Fruit fly (Drosophila melanogaster) whole organism, embryonic: Measurements from ENCODE around the gene CG13392.
A peak's percentile ranks its signal among the peaks of the same experiment; 100 is the strongest.

Experiments used
- CG11398 ChIP-seq: fragments of 200-800 bp; sonication (Bioruptor generic); optimal IDR thresholded peaks from 2 replicates; lab custom pipeline; 2016; ENCODE audit warnings: missing biosample characterization, missing genetic modification characterization
- CG13624 ChIP-seq: fragments of 200-800 bp; sonication (Bioruptor generic); optimal IDR thresholded peaks from 2 replicates; lab custom pipeline; 2016; ENCODE audit warnings: missing biosample characterization, missing genetic modification characterization
- CG1603 ChIP-seq: fragments of 200-800 bp; sonication (Bioruptor generic); optimal IDR thresholded peaks from 2 replicates; lab custom pipeline; 2019; ENCODE audit warnings: missing biosample characterization, mild to moderate bottlenecking, missing genetic modification characterization, moderate library complexity
- CG17385 ChIP-seq: fragments of 200-800 bp; sonication (Bioruptor generic); optimal IDR thresholded peaks from 3 replicates; lab custom pipeline; 2018; ENCODE audit warnings: missing biosample characterization, mild to moderate bottlenecking, missing genetic modification characterization
- CG17612 ChIP-seq: fragments of 200-800 bp; sonication (Bioruptor generic); IDR thresholded peaks from 2 replicates; pipeline ENCODE4 v1.3.6; 2022; ENCODE audit warnings: missing biosample characterization, missing genetic modification characterization
- CG18011 ChIP-seq: fragments of 200-800 bp; sonication (Bioruptor generic); optimal IDR thresholded peaks from 2 replicates; lab custom pipeline; 2017; ENCODE audit warnings: missing biosample characterization, missing genetic modification characterization, mild to moderate bottlenecking, moderate library complexity, missing genotype
- CG18764 ChIP-seq: fragments of 200-800 bp; sonication (Bioruptor generic); optimal IDR thresholded peaks from 3 replicates; lab custom pipeline; 2016; ENCODE audit warnings: missing biosample characterization, missing genetic modification characterization
- CG2889 ChIP-seq: fragments of 200-800 bp; sonication (Bioruptor generic); IDR thresholded peaks from 3 replicates; pipeline ENCODE4 v1.3.6; 2022; ENCODE audit warnings: missing biosample characterization, missing genetic modification characterization
- CG3281 ChIP-seq: fragments of 200-800 bp; sonication (Bioruptor generic); optimal IDR thresholded peaks from 3 replicates; lab custom pipeline; 2017; ENCODE audit warnings: missing biosample characterization, mild to moderate bottlenecking, missing genetic modification characterization
- CG3407 ChIP-seq: fragments of 200-800 bp; sonication (Bioruptor generic); optimal IDR thresholded peaks from 2 replicates; lab custom pipeline; 2018; ENCODE audit warnings: missing biosample characterization, mild to moderate bottlenecking, missing genetic modification characterization
- CG34224 ChIP-seq: fragments of 200-800 bp; sonication (Bioruptor generic); IDR thresholded peaks from 3 replicates; pipeline ENCODE4 v1.3.6; 2022; ENCODE audit warnings: missing biosample characterization, missing genetic modification characterization; ENCODE audit not compliant: partially characterized antibody
- CG34422 ChIP-seq: fragments of 200-800 bp; sonication (Bioruptor generic); IDR thresholded peaks from 3 replicates; pipeline ENCODE4 v1.3.6; 2022; ENCODE audit warnings: missing biosample characterization, missing genetic modification characterization
- CG6254 ChIP-seq: fragments of 200-800 bp; sonication (Bioruptor generic); optimal IDR thresholded peaks from 3 replicates; lab custom pipeline; 2017; ENCODE audit warnings: mild to moderate bottlenecking, missing biosample characterization, missing genetic modification reagents, missing genetic modification characterization
- CG6272 ChIP-seq: fragments of 200-800 bp; sonication (Bioruptor generic); IDR thresholded peaks from 2 replicates; pipeline ENCODE4 v1.3.6; 2022; ENCODE audit warnings: missing biosample characterization, missing genetic modification characterization
- CG6683 ChIP-seq: fragments of 200-800 bp; sonication (Bioruptor generic); optimal IDR thresholded peaks from 2 replicates; lab custom pipeline; 2017; ENCODE audit warnings: missing biosample characterization, mild to moderate bottlenecking, missing genetic modification characterization, missing genetic modification reagents
- CG7839 ChIP-seq: fragments of 200-800 bp; sonication (Bioruptor generic); optimal IDR thresholded peaks from 3 replicates; lab custom pipeline; 2018; ENCODE audit warnings: missing biosample characterization, mild to moderate bottlenecking, missing genetic modification characterization, moderate library complexity
- CG8924 ChIP-seq: fragments of 200-800 bp; optimal IDR thresholded peaks from 3 replicates; lab custom pipeline; 2019; ENCODE audit warnings: missing biosample characterization, mild to moderate bottlenecking, missing genetic modification characterization, moderate library complexity
- CTCF ChIP-seq: fragments of 200-800 bp; sonication (Bioruptor generic); optimal IDR thresholded peaks from 2 replicates; lab custom pipeline; 2017; ENCODE audit warnings: missing biosample characterization, mild to moderate bottlenecking, missing genetic modification characterization, moderate library complexity
- CoRest ChIP-seq: fragments of 200-800 bp; sonication (Bioruptor generic); optimal IDR thresholded peaks from 3 replicates; lab custom pipeline; 2018; ENCODE audit warnings: missing biosample characterization, mild to moderate bottlenecking, missing genetic modification characterization, moderate library complexity
- Dek ChIP-seq: fragments of 200-800 bp; sonication (Bioruptor generic); optimal IDR thresholded peaks from 3 replicates; lab custom pipeline; 2019; ENCODE audit warnings: missing biosample characterization, mild to moderate bottlenecking, missing genetic modification characterization, moderate library complexity
- Eip74EF ChIP-seq, 2 experiments: fragments of 200-800 bp in 1 of 2; fragments of >200 bp in 1 of 2; sonication (Bioruptor generic) in 1 of 2; optimal IDR thresholded peaks; 2 replicates each; lab custom pipeline; 2017 to 2019; ENCODE audit warnings: missing biosample characterization in 2 of 2, missing genetic modification characterization in 2 of 2, mild to moderate bottlenecking in 1 of 2, moderate library complexity in 1 of 2
- Fer1 ChIP-seq: fragments of 200-800 bp; sonication (Bioruptor generic); optimal IDR thresholded peaks from 2 replicates; lab custom pipeline; 2017; ENCODE audit warnings: missing biosample characterization, mild to moderate bottlenecking, missing genetic modification characterization
- Fer2 ChIP-seq: fragments of 200-800 bp; sonication (Bioruptor generic); optimal IDR thresholded peaks from 2 replicates; lab custom pipeline; 2018; ENCODE audit warnings: missing biosample characterization, mild to moderate bottlenecking, missing genetic modification characterization, moderate library complexity
- Gsc ChIP-seq: fragments of 200-800 bp; sonication (Bioruptor generic); IDR thresholded peaks from 2 replicates; pipeline ENCODE4 v1.3.6; 2022; ENCODE audit warnings: missing biosample characterization, missing genetic modification characterization
- HLH4C ChIP-seq: fragments of 200-800 bp; sonication (Bioruptor generic); IDR thresholded peaks from 3 replicates; pipeline ENCODE4 v1.3.6; 2022; ENCODE audit warnings: missing biosample characterization, missing genetic modification characterization; ENCODE audit not compliant: partially characterized antibody
- Hr39 ChIP-seq: fragments of >200 bp; optimal IDR thresholded peaks from 2 replicates; lab custom pipeline; 2017
- Lhr ChIP-seq: fragments of 200-800 bp; sonication (Bioruptor generic); optimal IDR thresholded peaks from 3 replicates; lab custom pipeline; 2017; ENCODE audit warnings: mild to moderate bottlenecking, missing biosample characterization, missing genetic modification reagents, missing genetic modification characterization
- Nf-YB ChIP-seq: fragments of 200-800 bp; sonication (Bioruptor generic); optimal IDR thresholded peaks from 3 replicates; lab custom pipeline; 2019; ENCODE audit warnings: missing biosample characterization, mild to moderate bottlenecking, missing genetic modification characterization, moderate library complexity
- Optix ChIP-seq: fragments of 200-800 bp; sonication (Bioruptor generic); IDR thresholded peaks from 3 replicates; pipeline ENCODE4 v1.3.6; 2022; ENCODE audit warnings: missing biosample characterization, missing genetic modification characterization
- Sox102F ChIP-seq: fragments of 200-800 bp; sonication (Bioruptor generic); optimal IDR thresholded peaks from 2 replicates; lab custom pipeline; 2018; ENCODE audit warnings: missing biosample characterization, mild to moderate bottlenecking, missing genetic modification characterization, moderate library complexity
- Stat92E ChIP-seq, 3 experiments: fragments of >200 bp in 2 of 3; fragments of 200-800 bp in 1 of 3; sonication (Bioruptor generic) in 1 of 3; optimal IDR thresholded peaks; 2 replicates each; lab custom pipeline; 2017 to 2019; ENCODE audit warnings: missing biosample characterization in 3 of 3, missing genetic modification characterization in 3 of 3, mild to moderate bottlenecking in 1 of 3, moderate library complexity in 1 of 3
- bsh ChIP-seq, 2 experiments: fragments of 200-800 bp; sonication (Bioruptor generic); optimal IDR thresholded peaks; 2 replicates each; lab custom pipeline; 2017 to 2018; ENCODE audit warnings: mild to moderate bottlenecking in 2 of 2, missing biosample characterization in 2 of 2, missing genetic modification characterization in 2 of 2, moderate library complexity in 1 of 2
- cad ChIP-seq: fragments of >200 bp; optimal IDR thresholded peaks from 2 replicates; lab custom pipeline; 2017; ENCODE audit warnings: missing biosample characterization, missing genetic modification characterization
- dpn ChIP-seq, 2 experiments: fragments of 200-800 bp; sonication (Bioruptor generic); optimal IDR thresholded peaks; 3 replicates each; lab custom pipeline; 2016; ENCODE audit warnings: missing biosample characterization in 2 of 2, missing genetic modification characterization in 2 of 2
- ems ChIP-seq: fragments of 200-800 bp; sonication (Bioruptor generic); optimal IDR thresholded peaks from 3 replicates; lab custom pipeline; 2016; ENCODE audit warnings: missing biosample characterization, missing genetic modification characterization
- fd64A ChIP-seq: fragments of 200-800 bp; sonication (Bioruptor generic); optimal IDR thresholded peaks from 3 replicates; lab custom pipeline; 2018; ENCODE audit warnings: missing biosample characterization, mild to moderate bottlenecking, missing genetic modification characterization
- fru ChIP-seq: fragments of >200 bp; optimal IDR thresholded peaks from 2 replicates; lab custom pipeline; 2017
- insv ChIP-seq, 2 experiments: fragments of 200-800 bp; sonication (Bioruptor generic); optimal IDR thresholded peaks; 3 replicates each; lab custom pipeline; 2016 to 2018; ENCODE audit warnings: missing biosample characterization in 2 of 2, missing genetic modification characterization in 2 of 2
- kah ChIP-seq: fragments of 200-800 bp; sonication (Bioruptor generic); optimal IDR thresholded peaks from 2 replicates; lab custom pipeline; 2018; ENCODE audit warnings: missing biosample characterization, mild to moderate bottlenecking, missing genetic modification characterization
- nom ChIP-seq: fragments of 200-800 bp; sonication (Bioruptor generic); optimal IDR thresholded peaks from 2 replicates; lab custom pipeline; 2017; ENCODE audit warnings: missing biosample characterization, missing genetic modification characterization, mild to moderate bottlenecking, moderate library complexity, missing genetic modification reagents
- prd ChIP-seq, 3 experiments: fragments of >200 bp in 2 of 3; fragments of 200-800 bp in 1 of 3; sonication (Bioruptor generic) in 1 of 3; optimal IDR thresholded peaks in 2 of 3; IDR thresholded peaks in 1 of 3; 2 replicates in 2 of 3; 3 replicates in 1 of 3; pipeline versions ENCODE4 v1.3.6 to Lab custom; 2017 to 2022; ENCODE audit warnings: missing biosample characterization in 1 of 3, missing genetic modification characterization in 1 of 3
- sc ChIP-seq, 3 experiments: fragments of >200 bp in 2 of 3; fragments of 200-800 bp in 1 of 3; sonication (Bioruptor generic) in 1 of 3; optimal IDR thresholded peaks; 2 replicates in 2 of 3; 3 replicates in 1 of 3; lab custom pipeline; 2017; ENCODE audit warnings: mild to moderate bottlenecking in 1 of 3, missing biosample characterization in 1 of 3, missing genetic modification characterization in 1 of 3, missing genetic modification reagents in 1 of 3
- sd ChIP-seq: fragments of 200-800 bp; sonication (Bioruptor generic); optimal IDR thresholded peaks from 3 replicates; lab custom pipeline; 2018; ENCODE audit warnings: missing biosample characterization, mild to moderate bottlenecking, missing genetic modification characterization, moderate library complexity
- sob ChIP-seq: fragments of 200-800 bp; sonication (Bioruptor generic); IDR thresholded peaks from 2 replicates; pipeline ENCODE4 v1.3.6; 2022; ENCODE audit warnings: missing biosample characterization, missing genetic modification characterization
- sqz ChIP-seq: fragments of 200-800 bp; sonication (Bioruptor generic); optimal IDR thresholded peaks from 3 replicates; lab custom pipeline; 2018; ENCODE audit warnings: missing biosample characterization, mild to moderate bottlenecking, missing genetic modification characterization
- stwl ChIP-seq: fragments of 200-800 bp; sonication (Bioruptor generic); optimal IDR thresholded peaks from 3 replicates; lab custom pipeline; 2018; ENCODE audit warnings: missing biosample characterization, mild to moderate bottlenecking, missing genetic modification characterization, moderate library complexity
- tio ChIP-seq: fragments of 200-800 bp; sonication (Bioruptor generic); optimal IDR thresholded peaks from 2 replicates; lab custom pipeline; 2017; ENCODE audit warnings: missing biosample characterization, missing genetic modification characterization, inconsistent platforms
- tna ChIP-seq: fragments of 200-800 bp; sonication (Bioruptor generic); IDR thresholded peaks from 2 replicates; pipeline ENCODE4 v1.3.6; 2022; ENCODE audit warnings: missing biosample characterization, missing genetic modification characterization; ENCODE audit not compliant: partially characterized antibody
- zen ChIP-seq: fragments of 200-800 bp; sonication (Bioruptor generic); optimal IDR thresholded peaks from 3 replicates; lab custom pipeline; 2018; ENCODE audit warnings: missing biosample characterization, mild to moderate bottlenecking, missing genetic modification characterization, moderate library complexity

Gene CG13392

dm6 chr2L:8376717-8377116, 5.9 kb downstream of the CG13392 start, which contains the start of the genes CG13390 and CG17294 (continued):
- peak; percentile 92 for TF ChIP-seq CG18011 (GFP tag; lab: Kevin White, UChicago)
- no peak for TF ChIP-seq sc (optimal IDR thresholded peaks at IDR 0.05; lab: Kevin White, UChicago)
- peak; percentile 99 for TF ChIP-seq sc (GFP tag; optimal IDR thresholded peaks at IDR 0.05; lab: Kevin White, UChicago)
- peak; percentile 97 to 100 for TF ChIP-seq bsh (GFP tag; optimal IDR thresholded peaks at IDR 0.05; lab: Kevin White, UChicago)
- TF ChIP-seq dpn (GFP tag; optimal IDR thresholded peaks at IDR 0.05; lab: Kevin White, UChicago), result peak; percentile 96 to 100
- peak; percentile 100 for TF ChIP-seq CG8924
- TF ChIP-seq Fer2, result peak; percentile 100
- peak; percentile 98 for TF ChIP-seq tio (GFP tag; lab: Kevin White, UChicago)
- TF ChIP-seq HLH4C (GFP tag; lab: Robert Waterston, UW), result peak; percentile 76
- TF ChIP-seq CG34224 (GFP tag; lab: Robert Waterston, UW), result peak; percentile 92
- peak; percentile 99 for TF ChIP-seq CG6683 (GFP tag; lab: Kevin White, UChicago)
- peak; percentile 28; the same call in 1 of the 2 replicates for TF ChIP-seq tna (GFP tag; lab: Robert Waterston, UW)
- TF ChIP-seq fru (lab: Kevin White, UChicago), result no peak
- TF ChIP-seq CG11398, result peak; percentile 78
- TF ChIP-seq Lhr (GFP tag; lab: Kevin White, UChicago), result peak; percentile 97
- peak; percentile 100 for TF ChIP-seq sob (GFP tag; lab: Robert Waterston, UW)
- TF ChIP-seq CG17612, result peak; percentile 99
- TF ChIP-seq CG2889, result peak; percentile 99
- TF ChIP-seq fd64A (GFP tag; lab: Kevin White, UChicago), result peak; percentile 98
- peak; percentile 100 for TF ChIP-seq CoRest (tag; lab: Kevin White, UChicago)
- TF ChIP-seq Gsc, result peak; percentile 98
- TF ChIP-seq CG34422 (GFP tag; lab: Robert Waterston, UW), result peak; percentile 100
- TF ChIP-seq Hr39 (lab: Kevin White, UChicago), result no peak
- TF ChIP-seq CG6254 (GFP tag; lab: Kevin White, UChicago), result peak; percentile 97
- TF ChIP-seq CTCF (GFP tag; lab: Kevin White, UChicago), result peak; percentile 79
- TF ChIP-seq stwl, result peak; percentile 87
- TF ChIP-seq CG1603 (tag; lab: Kevin White, UChicago), result peak; percentile 96
- peak in 1 of 3 experiments; percentile 98 for TF ChIP-seq Stat92E (GFP tag; optimal IDR thresholded peaks at IDR 0.05; lab: Kevin White, UChicago)
- TF ChIP-seq Dek, result peak; percentile 100
- TF ChIP-seq cad (GFP tag; lab: Kevin White, UChicago), result no peak
- TF ChIP-seq CG17385, result peak; percentile 99
- TF ChIP-seq prd (optimal IDR thresholded peaks at IDR 0.05; lab: Kevin White, UChicago), result no peak
- peak; percentile 100 for TF ChIP-seq prd (GFP tag; IDR thresholded peaks at IDR 0.05; lab: Robert Waterston, UW)
- peak; percentile 98 for TF ChIP-seq sd (tag; lab: Kevin White, UChicago)
- peak; percentile 99 for TF ChIP-seq sqz (GFP tag; lab: Kevin White, UChicago)
- peak; percentile 99 for TF ChIP-seq CG18764 (GFP tag; lab: Kevin White, UChicago)
- TF ChIP-seq CG13624 (GFP tag; lab: Kevin White, UChicago), result peak; percentile 97
- TF ChIP-seq Optix (GFP tag; lab: Robert Waterston, UW), result peak; percentile 96
- TF ChIP-seq Nf-YB (GFP tag; lab: Kevin White, UChicago), result peak; percentile 91
- TF ChIP-seq zen (tag; lab: Kevin White, UChicago), result peak; percentile 99
- peak; percentile 99 for TF ChIP-seq CG6272
- TF ChIP-seq ems (GFP tag; lab: Kevin White, UChicago), result peak; percentile 97
- TF ChIP-seq Fer1 (GFP tag; lab: Kevin White, UChicago), result peak; percentile 100
- TF ChIP-seq CG7839, result peak; percentile 100
- peak in 1 of 2 experiments; percentile 87 for TF ChIP-seq insv (GFP tag; optimal IDR thresholded peaks at IDR 0.05; lab: Kevin White, UChicago)
- peak; percentile 97 for TF ChIP-seq CG3407
- peak; percentile 99 for TF ChIP-seq kah
- TF ChIP-seq Sox102F, result peak; percentile 100
- peak in 1 of 2 experiments; percentile 100 for TF ChIP-seq Eip74EF (GFP tag; optimal IDR thresholded peaks at IDR 0.05; lab: Kevin White, UChicago)
- peak; percentile 100 for TF ChIP-seq CG3281
- TF ChIP-seq nom (GFP tag; lab: Kevin White, UChicago), result peak; percentile 99
